Worm (Caenorhabditis elegans) whole organism, L4 larva: ENCODE results near the gene srd-44.

Experiments
- T20F7.1 ChIP-seq: fragments of 200-800 bp; sonication (Bioruptor generic); optimal IDR thresholded peaks from 2 replicates; lab custom pipeline; 2018; ENCODE audit warnings: mild to moderate bottlenecking, missing genetic modification characterization, missing compliant biosample characterization
- ama-1 ChIP-seq: fragments of 150-350 bp; optimal IDR thresholded peaks from 2 replicates; lab custom pipeline; 2014; ENCODE audit warnings: inconsistent platforms, mixed read lengths
- ceh-82 ChIP-seq: sonication (generic microtip); optimal IDR thresholded peaks from 2 replicates; lab custom pipeline; 2017; ENCODE audit warnings: missing biosample characterization, missing genetic modification characterization
- daf-8 ChIP-seq: fragments of 200-800 bp; sonication (Bioruptor generic); IDR thresholded peaks from 2 replicates; pipeline ENCODE4 v1.3.6; 2022; ENCODE audit warnings: missing genetic modification characterization, missing compliant biosample characterization
- egl-27 ChIP-seq: sonication (generic microtip); optimal IDR thresholded peaks from 3 replicates; lab custom pipeline; 2017; ENCODE audit warnings: missing biosample characterization, missing genetic modification reagents, missing genetic modification characterization
- lin-39 ChIP-seq: fragments of 150-350 bp; optimal IDR thresholded peaks from 2 replicates; lab custom pipeline; 2014; ENCODE audit warnings: missing biosample characterization, missing genetic modification reagents, missing genetic modification characterization
- lsy-2 ChIP-seq, 2 experiments: fragments of 150-350 bp in 1 of 2; sonication (generic microtip) in 1 of 2; optimal IDR thresholded peaks; 2 replicates each; lab custom pipeline; 2014 to 2017; ENCODE audit warnings: missing biosample characterization in 2 of 2, missing genetic modification characterization in 2 of 2
- nhr-42 ChIP-seq: fragments of 200-800 bp; sonication (Bioruptor generic); IDR thresholded peaks from 2 replicates; pipeline ENCODE4 v1.3.6; 2022; ENCODE audit warnings: missing genetic modification characterization, missing compliant biosample characterization
- nhr-6 ChIP-seq: fragments of 150-350 bp; optimal IDR thresholded peaks from 2 replicates; lab custom pipeline; 2014; ENCODE audit warnings: missing biosample characterization, missing genetic modification characterization
- nhr-76 ChIP-seq: fragments of 150-350 bp; optimal IDR thresholded peaks from 2 replicates; lab custom pipeline; 2014; ENCODE audit warnings: missing biosample characterization, missing genetic modification characterization
- skn-1 ChIP-seq: fragments of 150-350 bp; optimal IDR thresholded peaks from 2 replicates; lab custom pipeline; 2014; ENCODE audit warnings: missing biosample characterization, missing genetic modification characterization
- spr-1 ChIP-seq: sonication (generic microtip); optimal IDR thresholded peaks from 2 replicates; lab custom pipeline; 2016; ENCODE audit warnings: mild to moderate bottlenecking, missing genetic modification characterization, missing compliant biosample characterization
- unc-62 ChIP-seq, 3 experiments: fragments of 150-350 bp in 1 of 3; sonication (generic microtip); optimal IDR thresholded peaks in 2 of 3; peaks in 1 of 3; 1 replicate in 1 of 3; 2 replicates in 2 of 3; lab custom pipeline; 2014 to 2017; ENCODE audit warnings: missing biosample characterization in 3 of 3, missing genetic modification characterization in 3 of 3, missing genetic modification reagents in 3 of 3, missing genotype in 1 of 3

ce11 chrX:12358957-12359356 is 20.7 kb downstream of the srd-44 start, which contains the start of gene nspc-14:
- TF ChIP-seq lin-39 (tag; lab: Kevin White, UChicago): no peak
- no peak for TF ChIP-seq nhr-76
- TF ChIP-seq unc-62 (GFP tag; optimal IDR thresholded peaks at IDR 0.05 in 1 of 2; lab: Kevin White, UChicago): no peak
- TF ChIP-seq unc-62 (tag; optimal IDR thresholded peaks at IDR 0.05; lab: Kevin White, UChicago): no peak
- no peak for TF ChIP-seq nhr-6 (tag; lab: Kevin White, UChicago)
- TF ChIP-seq spr-1 (tag; lab: Kevin White, UChicago): no peak
- TF ChIP-seq egl-27: no peak
- TF ChIP-seq T20F7.1 (GFP tag; lab: Kevin White, UChicago): no peak
- no peak for TF ChIP-seq ceh-82
- TF ChIP-seq daf-8 (GFP tag; lab: Robert Waterston, UW): no peak
- no peak for TF ChIP-seq skn-1 (tag; lab: Kevin White, UChicago)
- no peak for TF ChIP-seq lsy-2 (tag; optimal IDR thresholded peaks at IDR 0.05; lab: Kevin White, UChicago)
- TF ChIP-seq ama-1 (lab: Kevin White, UChicago): no peak
- no peak for TF ChIP-seq nhr-42
